Worm (Caenorhabditis elegans) whole organism, midembryonic: ENCODE measurements around the gene R07B7.12.

ENCODE experiments used
- T22C8.4 ChIP-seq: fragments of 200-800 bp; sonication (Bioruptor generic); IDR thresholded peaks from 2 replicates; pipeline ENCODE4 v1.3.6; 2022; ENCODE audit warnings: missing genetic modification characterization, missing compliant biosample characterization
- cog-1 ChIP-seq: sonication (generic microtip); optimal IDR thresholded peaks from 2 replicates; lab custom pipeline; 2016; ENCODE audit warnings: missing genetic modification characterization, missing compliant biosample characterization
- flt-1 ChIP-seq: fragments of 200-800 bp; sonication (Bioruptor generic); IDR thresholded peaks from 2 replicates; pipeline ENCODE4 v1.3.6; 2022; ENCODE audit warnings: missing genetic modification characterization, missing compliant biosample characterization
- klf-2 ChIP-seq: fragments of 200-800 bp; sonication (Bioruptor generic); conservative IDR thresholded peaks from 2 replicates; pipeline ENCODE4 v1.3.6; 2022; ENCODE audit warnings: missing genetic modification reagents, missing genetic modification characterization, missing compliant biosample characterization
- med-1 ChIP-seq: sonication (generic microtip); optimal IDR thresholded peaks from 2 replicates; lab custom pipeline; 2017; ENCODE audit warnings: missing genetic modification characterization, mild to moderate bottlenecking, missing compliant biosample characterization, antibody characterized with exemption, missing genetic modification reagents; ENCODE audit not compliant: insufficient read depth
- ref-1 ChIP-seq: fragments of 200-800 bp; sonication (Bioruptor generic); conservative IDR thresholded peaks from 2 replicates; pipeline ENCODE4 v1.3.6; 2022; ENCODE audit warnings: missing genetic modification reagents, missing genetic modification characterization, missing compliant biosample characterization
- tab-1 ChIP-seq: fragments of 200-800 bp; sonication (Bioruptor generic); IDR thresholded peaks from 2 replicates; pipeline ENCODE4 v1.3.6; 2022; ENCODE audit warnings: missing genetic modification characterization, missing compliant biosample characterization
- ztf-23 ChIP-seq: fragments of 200-800 bp; sonication (Bioruptor generic); IDR thresholded peaks from 2 replicates; pipeline ENCODE4 v1.3.6; 2022; ENCODE audit warnings: missing genetic modification reagents, missing genetic modification characterization, missing compliant biosample characterization
- ztf-29 ChIP-seq: fragments of 200-800 bp; sonication (Bioruptor generic); IDR thresholded peaks from 2 replicates; pipeline ENCODE4 v1.3.6; 2022; ENCODE audit warnings: missing genetic modification reagents, missing genetic modification characterization, missing compliant biosample characterization

Gene R07B7.12

ce11 chrV:12088773-12089172 is at the start of gene R07B7.12:
Gene R07B7.12 (plus strand): TSS chrV:12089073.
- TF ChIP-seq ref-1 (GFP tag; lab: Robert Waterston, UW), result no peak
- TF ChIP-seq flt-1, result no peak
- no peak for TF ChIP-seq ztf-29 (GFP tag; lab: Robert Waterston, UW)

DNA sequence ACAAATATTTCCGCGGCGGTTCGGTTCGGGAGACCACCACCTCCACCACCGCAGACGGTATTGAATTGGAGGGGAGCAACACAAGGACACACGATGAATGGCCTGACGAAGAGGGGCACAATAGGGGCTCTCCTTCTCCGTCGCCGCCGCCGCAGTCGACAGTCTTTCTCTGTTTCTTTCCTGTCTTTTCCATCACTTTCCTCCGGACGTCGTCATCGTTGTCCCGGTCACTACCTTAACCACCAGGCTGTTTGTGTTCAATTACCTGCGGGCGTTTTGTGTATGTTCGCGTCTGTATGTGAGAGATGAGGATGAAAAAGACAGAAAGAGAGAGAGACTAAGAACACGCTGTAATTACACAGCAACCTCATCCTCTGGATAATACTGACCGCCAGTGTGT is 49.1 kb upstream of the R07B7.12 start:
- no peak for TF ChIP-seq med-1
- no peak for TF ChIP-seq cog-1 (tag; lab: Kevin White, UChicago)
- TF ChIP-seq ztf-29 (GFP tag; lab: Robert Waterston, UW), result no peak
- no peak for TF ChIP-seq flt-1
- TF ChIP-seq klf-2, result no peak
- TF ChIP-seq T22C8.4, result no peak
- TF ChIP-seq tab-1 (GFP tag; lab: Robert Waterston, UW), result no peak
- no peak for TF ChIP-seq ref-1 (GFP tag; lab: Robert Waterston, UW)

ce11 chrV:12040823-12041606 is 47.9 kb upstream of the R07B7.12 start, which contains the start of the genes kup-1 and F10C2.4:
Gene kup-1 (minus strand): TSS chrV:12040873.
Gene F10C2.4 (plus strand): TSS chrV:12041556.
- TF ChIP-seq med-1 (no peak), cog-1 (tag; lab: Kevin White, UChicago) (peak; percentile 53)

DNA sequence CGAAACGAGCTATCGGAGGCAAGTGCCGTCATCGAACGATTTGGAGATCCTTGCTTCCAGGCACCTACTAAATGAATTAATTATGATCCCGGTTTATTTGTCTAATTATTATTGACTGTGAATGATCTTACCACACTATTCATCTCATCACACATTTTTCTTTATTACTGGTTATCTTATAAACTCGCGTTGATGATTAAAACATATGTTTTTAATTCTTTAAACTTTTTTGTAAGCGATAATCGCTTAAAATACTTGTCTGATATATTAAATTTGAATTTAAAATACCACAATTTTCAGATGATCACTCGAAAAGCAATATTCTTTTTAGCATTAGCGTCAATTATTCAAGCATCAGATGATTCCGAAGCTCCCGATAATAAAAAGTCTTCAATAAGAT is 43.7 kb upstream of the R07B7.12 start, which contains the start of gene F10C2.5:
F10C2.5 (plus strand) TSS at position 301 of the 400 bp plus-strand sequence.
- no peak for TF ChIP-seq ztf-29 (GFP tag; lab: Robert Waterston, UW)
- TF ChIP-seq ref-1 (GFP tag; lab: Robert Waterston, UW), result no peak
- no peak for TF ChIP-seq T22C8.4
- no peak for TF ChIP-seq flt-1
- TF ChIP-seq tab-1 (GFP tag; lab: Robert Waterston, UW), result no peak
- no peak for TF ChIP-seq klf-2
- TF ChIP-seq med-1, result no peak
- no peak for TF ChIP-seq cog-1 (tag; lab: Kevin White, UChicago)
- TF ChIP-seq ztf-23 (GFP tag; lab: Robert Waterston, UW), result no peak

ce11 chrV:12047735-12048134 is 41.1 kb upstream of the R07B7.12 start:
- TF ChIP-seq med-1 (no peak), T22C8.4 (no peak), klf-2 (no peak), flt-1 (no peak), cog-1 (tag; lab: Kevin White, UChicago) (no peak), ztf-29 (GFP tag; lab: Robert Waterston, UW) (no peak), ref-1 (GFP tag; lab: Robert Waterston, UW) (no peak), tab-1 (GFP tag; lab: Robert Waterston, UW) (no peak), ztf-23 (GFP tag; lab: Robert Waterston, UW) (no peak)

ce11 chrV:12048445-12048844 is 40.4 kb upstream of the R07B7.12 start, which contains the start of gene dars-2:
Gene dars-2 (plus strand): TSS chrV:12048745.
- TF ChIP-seq flt-1 (no peak), ztf-23 (GFP tag; lab: Robert Waterston, UW) (no peak), ref-1 (GFP tag; lab: Robert Waterston, UW) (no peak), ztf-29 (GFP tag; lab: Robert Waterston, UW) (no peak), med-1 (no peak), klf-2 (no peak), T22C8.4 (no peak), cog-1 (tag; lab: Kevin White, UChicago) (no peak), tab-1 (GFP tag; lab: Robert Waterston, UW) (no peak)

- TF ChIP-seq flt-1, result no peak
- TF ChIP-seq ref-1 (GFP tag; lab: Robert Waterston, UW), result no peak
- no peak for TF ChIP-seq med-1
- TF ChIP-seq T22C8.4, result no peak
- no peak for TF ChIP-seq ztf-23 (GFP tag; lab: Robert Waterston, UW)
- no peak for TF ChIP-seq ztf-29 (GFP tag; lab: Robert Waterston, UW)
These were observed 35.3 kb upstream of the R07B7.12 start, which contains the start of gene F10C2.7 for ce11 chrV:12053598-12053997. Gene F10C2.7 (plus strand): TSS chrV:12053898.

- TF ChIP-seq tab-1 (GFP tag; lab: Robert Waterston, UW), result no peak
- TF ChIP-seq ztf-29 (GFP tag; lab: Robert Waterston, UW), result no peak
- TF ChIP-seq flt-1, result no peak
- TF ChIP-seq cog-1 (tag; lab: Kevin White, UChicago), result no peak
- TF ChIP-seq klf-2, result no peak
These were observed 29.2 kb upstream of the R07B7.12 start, which contains the start of gene R07B7.2 for ce11 chrV:12059719-12060118. Gene R07B7.2 (minus strand): TSS chrV:12059753.

ce11 chrV:12063036-12063435 is 25.8 kb upstream of the R07B7.12 start, which contains the start of gene clh-6:
Gene clh-6 (minus strand): TSS chrV:12063368.
- TF ChIP-seq flt-1 (0 out of 2 replicates have a peak, but pooled peaks have one; percentile 29), ztf-23 (GFP tag; lab: Robert Waterston, UW) (0 out of 2 replicates have a peak, but pooled peaks have one; percentile 31), ztf-29 (GFP tag; lab: Robert Waterston, UW) (no peak)

ce11 chrV:12065369-12065768 is 23.5 kb upstream of the R07B7.12 start, which contains the start of gene pqn-53:
Gene pqn-53 (minus strand): TSS chrV:12065391.
- no peak for TF ChIP-seq klf-2
- peak; percentile 48; the same call in 1 of the 2 replicates for TF ChIP-seq T22C8.4
- TF ChIP-seq ztf-23 (GFP tag; lab: Robert Waterston, UW), result no peak
- TF ChIP-seq flt-1, result 0 out of 2 replicates have a peak, but pooled peaks have one; percentile 46

DNA sequence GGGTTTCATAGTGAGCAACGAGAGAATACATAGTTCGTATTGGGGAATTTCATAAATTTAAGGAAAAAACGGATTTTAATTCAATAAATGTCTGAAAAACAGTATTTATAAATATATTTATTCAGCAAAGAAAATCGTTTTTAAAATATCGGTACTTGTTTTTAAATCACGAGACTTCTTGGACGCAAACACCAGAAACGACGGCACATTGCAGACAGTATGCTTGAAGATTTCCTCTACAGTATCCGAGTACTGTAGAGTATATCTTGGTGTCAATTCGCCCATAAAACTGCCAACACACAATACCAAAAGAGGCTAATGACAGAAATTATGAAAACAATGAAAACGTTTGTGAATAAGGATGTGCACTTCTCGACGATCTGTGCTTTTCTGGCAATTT is 23.0 kb upstream of the R07B7.12 start:
- TF ChIP-seq T22C8.4 (no peak), cog-1 (tag; lab: Kevin White, UChicago) (no peak), klf-2 (no peak), ref-1 (GFP tag; lab: Robert Waterston, UW) (no peak), ztf-23 (GFP tag; lab: Robert Waterston, UW) (no peak), ztf-29 (GFP tag; lab: Robert Waterston, UW) (no peak), tab-1 (GFP tag; lab: Robert Waterston, UW) (no peak), flt-1 (no peak), med-1 (no peak)
